Worm (Caenorhabditis elegans) whole organism, L3 larva: ENCODE measurements around the gene srg-31.

Experiments used
- ZK546.5 ChIP-seq: sonication (generic microtip); optimal IDR thresholded peaks from 2 replicates; lab custom pipeline; 2017; ENCODE audit warnings: missing biosample characterization, missing genetic modification characterization
- ama-1 ChIP-seq: fragments of 150-350 bp; optimal IDR thresholded peaks from 2 replicates; lab custom pipeline; 2018
- ceh-16 ChIP-seq: sonication (generic microtip); optimal IDR thresholded peaks from 2 replicates; lab custom pipeline; 2017; ENCODE audit warnings: missing biosample characterization, missing genetic modification characterization
- elt-2 ChIP-seq: sonication (generic microtip); optimal IDR thresholded peaks from 2 replicates; lab custom pipeline; 2016; ENCODE audit warnings: missing genetic modification reagents, mild to moderate bottlenecking, missing genetic modification characterization, missing compliant biosample characterization
- fkh-10 ChIP-seq: sonication (generic microtip); optimal IDR thresholded peaks from 2 replicates; lab custom pipeline; 2017; ENCODE audit warnings: missing biosample characterization, missing genetic modification reagents, missing genetic modification characterization
- mdl-1 ChIP-seq: fragments of 150-350 bp; optimal IDR thresholded peaks from 2 replicates; lab custom pipeline; 2014; ENCODE audit warnings: missing biosample characterization, missing genetic modification characterization
- nhr-12 ChIP-seq: fragments of 150-350 bp; optimal IDR thresholded peaks from 2 replicates; lab custom pipeline; 2014; ENCODE audit warnings: missing biosample characterization, missing genetic modification characterization
- nhr-25 ChIP-seq: sonication (generic microtip); optimal IDR thresholded peaks from 2 replicates; lab custom pipeline; 2017; ENCODE audit warnings: missing biosample characterization, missing genetic modification characterization
- nhr-28 ChIP-seq: fragments of 150-350 bp; optimal IDR thresholded peaks from 2 replicates; lab custom pipeline; 2014; ENCODE audit warnings: missing biosample characterization, missing genetic modification characterization
- nhr-67 ChIP-seq: fragments of 150-350 bp; optimal IDR thresholded peaks from 2 replicates; lab custom pipeline; 2014; ENCODE audit warnings: missing biosample characterization, missing genetic modification characterization
- nhr-76 ChIP-seq: fragments of 150-350 bp; sonication (generic microtip); optimal IDR thresholded peaks from 5 replicates; lab custom pipeline; 2014; ENCODE audit warnings: missing biosample characterization, missing genetic modification characterization
- snpc-4 ChIP-seq: fragments of 150-350 bp; optimal IDR thresholded peaks from 2 replicates; lab custom pipeline; 2014; ENCODE audit warnings: missing biosample characterization, missing genetic modification characterization

DNA sequence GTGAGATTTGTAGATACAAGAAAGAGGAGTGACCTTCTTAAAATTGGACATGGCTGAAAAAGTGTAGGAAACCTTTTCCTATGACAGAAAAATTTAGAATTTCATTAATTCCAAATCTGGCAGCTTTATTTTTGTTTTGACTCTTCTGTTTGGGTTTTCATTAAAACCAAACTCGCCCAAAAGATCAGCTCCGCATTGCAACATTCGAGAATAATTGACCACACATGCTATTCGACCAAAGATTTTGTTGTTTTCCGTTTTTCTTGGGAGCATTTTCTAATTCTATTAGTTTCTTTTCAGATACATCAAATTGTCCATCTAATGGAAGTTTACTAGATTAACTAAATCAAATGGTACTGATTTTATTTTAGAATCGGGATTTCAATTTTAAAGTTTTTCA, 2.5 kb upstream of the srg-31 start, which contains the start of gene mec-1:
- no peak for TF ChIP-seq nhr-25 (tag; lab: Kevin White, UChicago)
- no peak for TF ChIP-seq nhr-28
- TF ChIP-seq nhr-67 (tag; lab: Kevin White, UChicago), result no peak
- no peak for TF ChIP-seq fkh-10
- TF ChIP-seq ceh-16 (tag; lab: Kevin White, UChicago), result no peak
- TF ChIP-seq nhr-12 (tag; lab: Kevin White, UChicago), result no peak
- TF ChIP-seq snpc-4 (tag; lab: Kevin White, UChicago), result no peak
- TF ChIP-seq ama-1, result no peak
- no peak for TF ChIP-seq elt-2 (tag; lab: Kevin White, UChicago)
- TF ChIP-seq mdl-1 (tag; lab: Kevin White, UChicago), result no peak
- no peak for TF ChIP-seq nhr-76 (tag; lab: Kevin White, UChicago)
- no peak for TF ChIP-seq ZK546.5 (tag; lab: Kevin White, UChicago)
